Worm (Caenorhabditis elegans): Measurements from ENCODE around the gene K10D11.3.

DNA sequence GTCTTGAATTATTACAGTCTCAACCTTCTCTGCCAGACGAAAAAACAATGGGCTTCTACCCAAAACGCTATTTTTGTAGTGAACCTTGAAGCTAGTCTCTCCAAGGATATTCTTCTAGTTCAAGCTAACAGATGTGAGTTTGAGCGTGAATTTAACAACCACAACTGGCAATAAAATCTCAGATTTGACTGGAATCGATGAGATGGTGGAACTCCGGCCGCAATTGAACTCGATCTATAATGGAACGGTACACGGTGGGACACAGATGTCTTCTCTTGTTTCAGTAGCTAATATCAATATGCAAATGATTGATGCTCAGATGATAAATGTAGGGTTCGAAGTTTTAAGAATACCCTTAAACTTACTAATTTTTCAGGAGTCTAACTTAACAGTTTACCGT lies 8.3 kb downstream of the K10D11.3 start:
- TF ChIP-seq lin-39 (tag; optimal IDR thresholded peaks at IDR 0.05) (no peak), nhr-77 (tag; optimal IDR thresholded peaks at IDR 0.05) (no peak), ztf-11 (tag; optimal IDR thresholded peaks at IDR 0.05) (no peak), nhr-12 (tag; optimal IDR thresholded peaks at IDR 0.05) (no peak), zag-1 (tag; optimal IDR thresholded peaks at IDR 0.05) (no peak)

Measured in whole organism, L2 larva.